Worm (Caenorhabditis elegans) whole organism, L1 larva: Measurements from ENCODE around the gene rig-6.

Experiments used
- C04F5.9 ChIP-seq: sonication (generic microtip); optimal IDR thresholded peaks from 2 replicates; lab custom pipeline; 2016; ENCODE audit warnings: missing genetic modification characterization, missing compliant biosample characterization
- jun-1 ChIP-seq: fragments of 150-350 bp; optimal IDR thresholded peaks from 2 replicates; lab custom pipeline; 2014; ENCODE audit warnings: missing biosample characterization, missing genetic modification reagents, missing genetic modification characterization
- skn-1 ChIP-seq: fragments of 150-350 bp; optimal IDR thresholded peaks from 2 replicates; lab custom pipeline; 2014; ENCODE audit warnings: missing biosample characterization, missing genetic modification characterization
- zag-1 ChIP-seq: fragments of 150-350 bp; optimal IDR thresholded peaks from 2 replicates; lab custom pipeline; 2014; ENCODE audit warnings: missing biosample characterization, missing genetic modification characterization

DNA sequence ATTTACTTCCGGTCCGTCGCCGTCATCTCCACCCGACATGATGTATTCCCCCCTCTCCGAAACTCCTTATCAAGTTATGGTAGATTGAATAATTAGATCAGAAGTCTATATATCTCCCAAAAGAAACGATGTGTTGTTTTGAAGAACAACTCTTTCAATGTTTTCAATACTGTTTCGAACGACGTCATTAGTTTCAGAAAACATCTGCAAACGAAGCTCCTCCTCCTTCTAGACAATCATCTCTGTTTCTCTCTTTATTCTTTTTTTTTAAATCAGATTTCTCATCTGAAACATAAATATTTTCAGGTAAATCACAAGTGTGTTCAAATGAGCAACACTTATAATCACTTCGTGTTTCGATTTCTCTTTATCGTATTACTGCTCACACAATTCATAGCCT lies 38.0 kb upstream of the rig-6 start, which contains the start of gene T23B7.3:
- TF ChIP-seq zag-1 (tag; lab: Kevin White, UChicago) (no peak), jun-1 (tag; lab: Kevin White, UChicago) (no peak), C04F5.9 (tag; lab: Kevin White, UChicago) (no peak), skn-1 (tag; lab: Kevin White, UChicago) (no peak)
